Worm (Caenorhabditis elegans) whole organism, midembryonic: ENCODE measurements around the gene cdc-25.2.

Source experiments
- T22C8.4 ChIP-seq: fragments of 200-800 bp; sonication (Bioruptor generic); IDR thresholded peaks from 2 replicates; pipeline ENCODE4 v1.3.6; 2022; ENCODE audit warnings: missing genetic modification characterization, missing compliant biosample characterization
- cog-1 ChIP-seq: sonication (generic microtip); optimal IDR thresholded peaks from 2 replicates; lab custom pipeline; 2016; ENCODE audit warnings: missing genetic modification characterization, missing compliant biosample characterization
- flt-1 ChIP-seq: fragments of 200-800 bp; sonication (Bioruptor generic); IDR thresholded peaks from 2 replicates; pipeline ENCODE4 v1.3.6; 2022; ENCODE audit warnings: missing genetic modification characterization, missing compliant biosample characterization
- klf-2 ChIP-seq: fragments of 200-800 bp; sonication (Bioruptor generic); conservative IDR thresholded peaks from 2 replicates; pipeline ENCODE4 v1.3.6; 2022; ENCODE audit warnings: missing genetic modification reagents, missing genetic modification characterization, missing compliant biosample characterization
- med-1 ChIP-seq: sonication (generic microtip); optimal IDR thresholded peaks from 2 replicates; lab custom pipeline; 2017; ENCODE audit warnings: missing genetic modification characterization, mild to moderate bottlenecking, missing compliant biosample characterization, antibody characterized with exemption, missing genetic modification reagents; ENCODE audit not compliant: insufficient read depth
- ref-1 ChIP-seq: fragments of 200-800 bp; sonication (Bioruptor generic); conservative IDR thresholded peaks from 2 replicates; pipeline ENCODE4 v1.3.6; 2022; ENCODE audit warnings: missing genetic modification reagents, missing genetic modification characterization, missing compliant biosample characterization
- tab-1 ChIP-seq: fragments of 200-800 bp; sonication (Bioruptor generic); IDR thresholded peaks from 2 replicates; pipeline ENCODE4 v1.3.6; 2022; ENCODE audit warnings: missing genetic modification characterization, missing compliant biosample characterization
- ztf-23 ChIP-seq: fragments of 200-800 bp; sonication (Bioruptor generic); IDR thresholded peaks from 2 replicates; pipeline ENCODE4 v1.3.6; 2022; ENCODE audit warnings: missing genetic modification reagents, missing genetic modification characterization, missing compliant biosample characterization
- ztf-29 ChIP-seq: fragments of 200-800 bp; sonication (Bioruptor generic); IDR thresholded peaks from 2 replicates; pipeline ENCODE4 v1.3.6; 2022; ENCODE audit warnings: missing genetic modification reagents, missing genetic modification characterization, missing compliant biosample characterization

cdc-25.2 gene

ce11 chrV:1566776-1567175 lies at the start of gene cdc-25.2:
cdc-25.2 (plus strand) TSS chrV:1567076.
- TF ChIP-seq ztf-23, result no peak

- TF ChIP-seq cog-1 (tag; lab: Kevin White, UChicago), result no peak
- TF ChIP-seq ztf-29, result no peak
Observed at ce11 chrV:1521845-1522244, 45.0 kb upstream of the cdc-25.2 start, which contains the start of gene str-240. str-240 (minus strand) TSS chrV:1521945.

DNA sequence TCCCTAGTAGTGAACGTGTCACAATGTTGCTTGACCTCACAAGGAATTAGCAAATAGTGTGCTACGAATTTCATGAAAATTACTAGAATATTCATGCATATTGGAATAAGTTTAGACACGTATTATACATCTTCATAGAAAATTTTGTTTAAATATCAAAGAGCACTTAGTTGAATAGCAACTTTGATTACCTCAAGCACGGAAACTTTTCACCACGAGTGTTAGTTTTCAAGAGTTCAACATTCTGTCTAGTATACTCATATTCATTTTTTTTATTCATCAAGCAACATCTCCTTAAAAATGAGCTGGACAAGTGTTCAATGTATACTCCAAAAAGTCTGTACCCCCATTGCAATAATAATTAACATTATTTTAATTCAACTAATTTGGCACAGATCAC lies 44.4 kb upstream of the cdc-25.2 start, which contains the start of gene str-243:
str-243 (plus strand) TSS at position 301 of the 400 bp plus-strand sequence.
- TF ChIP-seq tab-1 (GFP tag; lab: Robert Waterston, UW), result no peak

DNA sequence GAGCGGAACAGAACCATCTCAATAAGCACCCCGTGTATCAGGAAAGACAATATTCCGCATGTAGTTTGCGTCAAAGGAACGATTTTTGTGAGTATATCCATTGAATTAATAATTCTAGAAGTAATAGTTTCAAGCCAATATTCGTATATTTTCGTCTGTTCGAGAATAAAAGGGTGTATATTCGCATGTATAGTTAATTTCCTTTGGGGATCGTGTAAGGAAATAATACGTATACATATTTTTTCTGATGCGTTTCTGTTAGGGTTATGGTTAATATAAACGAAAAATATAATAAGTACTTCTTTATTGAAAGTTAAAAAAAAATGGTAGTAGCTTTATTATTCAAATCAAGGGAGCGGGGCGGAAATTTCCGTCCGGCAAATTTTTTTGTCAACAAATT lies 38.9 kb upstream of the cdc-25.2 start, which contains the start of gene str-236:
str-236 (minus strand) TSS at position 101 of the 400 bp plus-strand sequence.
- TF ChIP-seq cog-1 (tag; lab: Kevin White, UChicago), result no peak
- no peak for TF ChIP-seq ztf-29
- no peak for TF ChIP-seq med-1 (GFP tag; lab: Kevin White, UChicago)
- no peak for TF ChIP-seq klf-2 (GFP tag; lab: Robert Waterston, UW)
- TF ChIP-seq T22C8.4 (GFP tag; lab: Robert Waterston, UW), result no peak
- TF ChIP-seq flt-1 (GFP tag; lab: Robert Waterston, UW), result no peak
- TF ChIP-seq tab-1 (GFP tag; lab: Robert Waterston, UW), result no peak
- TF ChIP-seq ref-1 (GFP tag; lab: Robert Waterston, UW), result no peak
- no peak for TF ChIP-seq ztf-23

- no peak for TF ChIP-seq ref-1 (GFP tag; lab: Robert Waterston, UW)
- no peak for TF ChIP-seq cog-1 (tag; lab: Kevin White, UChicago)
- TF ChIP-seq ztf-23, result no peak
- no peak for TF ChIP-seq klf-2 (GFP tag; lab: Robert Waterston, UW)
- no peak for TF ChIP-seq tab-1 (GFP tag; lab: Robert Waterston, UW)
- no peak for TF ChIP-seq flt-1 (GFP tag; lab: Robert Waterston, UW)
- no peak for TF ChIP-seq med-1 (GFP tag; lab: Kevin White, UChicago)
- no peak for TF ChIP-seq T22C8.4 (GFP tag; lab: Robert Waterston, UW)
- no peak for TF ChIP-seq ztf-29
Observed at ce11 chrV:1531159-1531558, 35.7 kb upstream of the cdc-25.2 start, which contains the start of gene K02H11.4. K02H11.4 (minus strand) TSS chrV:1531259.

DNA sequence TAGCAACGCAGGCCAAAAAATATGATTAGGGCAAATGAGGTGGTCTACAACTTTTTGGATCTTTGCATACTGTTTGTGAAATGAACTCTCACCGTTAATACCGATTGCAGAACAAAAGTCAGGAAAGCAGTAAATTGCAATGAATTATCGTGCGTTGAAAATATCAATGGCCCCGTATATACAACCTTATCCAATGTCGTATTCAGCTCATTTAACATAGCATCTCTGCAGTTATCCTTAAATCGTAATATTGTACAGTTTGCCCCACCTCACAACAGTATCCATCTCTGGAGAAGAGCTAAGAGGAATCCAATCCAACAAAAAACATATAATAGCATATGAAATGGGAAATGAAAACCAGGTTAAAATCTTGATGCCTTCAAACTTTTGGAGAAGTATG lies 34.4 kb upstream of the cdc-25.2 start:
- no peak for TF ChIP-seq ztf-29
- TF ChIP-seq flt-1 (GFP tag; lab: Robert Waterston, UW), result no peak
- no peak for TF ChIP-seq T22C8.4 (GFP tag; lab: Robert Waterston, UW)
- no peak for TF ChIP-seq med-1 (GFP tag; lab: Kevin White, UChicago)
- no peak for TF ChIP-seq ztf-23
- TF ChIP-seq klf-2 (GFP tag; lab: Robert Waterston, UW), result no peak
- no peak for TF ChIP-seq ref-1 (GFP tag; lab: Robert Waterston, UW)
- no peak for TF ChIP-seq tab-1 (GFP tag; lab: Robert Waterston, UW)
- no peak for TF ChIP-seq cog-1 (tag; lab: Kevin White, UChicago)

DNA sequence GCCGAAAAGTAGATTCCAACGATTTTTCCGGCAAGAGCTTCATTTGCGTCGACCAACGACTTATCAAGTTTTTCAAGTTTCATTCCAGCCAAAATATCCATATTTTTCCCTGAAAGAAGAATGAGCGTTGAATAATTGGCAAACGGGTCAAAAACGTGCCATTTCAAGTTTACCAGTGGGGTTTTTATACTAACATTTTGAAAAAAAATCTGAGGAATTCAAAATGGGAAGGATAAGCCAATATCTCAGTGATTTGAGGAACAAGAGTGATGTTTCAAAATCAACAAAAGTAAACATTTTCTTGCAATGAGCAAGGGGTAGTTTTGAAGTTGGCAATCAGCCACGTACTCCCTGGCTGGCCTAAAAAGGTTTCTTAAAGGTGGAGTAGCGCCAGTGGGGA lies 32.6 kb upstream of the cdc-25.2 start, which contains the start of gene trx-5:
trx-5 (minus strand) TSS at position 101 of the 400 bp plus-strand sequence.
- TF ChIP-seq ztf-23 (no peak), tab-1 (GFP tag; lab: Robert Waterston, UW) (no peak), med-1 (GFP tag; lab: Kevin White, UChicago) (no peak)

ce11 chrV:1536979-1537378 lies 29.9 kb upstream of the cdc-25.2 start, which contains the start of gene K02H11.9:
K02H11.9 (minus strand) TSS chrV:1537079.
- TF ChIP-seq flt-1 (GFP tag; lab: Robert Waterston, UW) (no peak), ztf-29 (no peak), klf-2 (GFP tag; lab: Robert Waterston, UW) (no peak), tab-1 (GFP tag; lab: Robert Waterston, UW) (no peak), T22C8.4 (GFP tag; lab: Robert Waterston, UW) (no peak), cog-1 (tag; lab: Kevin White, UChicago) (no peak), med-1 (GFP tag; lab: Kevin White, UChicago) (no peak), ztf-23 (no peak)

DNA sequence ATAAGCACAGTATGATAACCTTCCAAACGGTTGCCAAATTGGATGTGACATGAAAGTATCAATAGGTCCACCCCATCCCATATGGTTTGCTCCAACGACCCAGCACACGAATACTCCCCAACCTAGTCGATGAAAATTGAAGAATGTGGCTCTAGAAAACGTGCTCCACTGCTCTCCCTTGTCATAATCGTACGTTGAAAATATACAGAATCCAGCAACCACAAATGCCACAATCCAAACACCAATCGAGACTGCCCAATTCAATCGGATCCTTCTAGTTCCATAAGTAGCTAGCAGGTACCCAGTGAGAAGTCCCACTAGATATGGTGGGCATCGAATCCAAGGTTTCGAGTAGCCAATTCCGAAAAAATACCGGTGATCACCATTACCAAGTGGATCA lies 28.0 kb upstream of the cdc-25.2 start:
- TF ChIP-seq tab-1 (GFP tag; lab: Robert Waterston, UW) (no peak), klf-2 (GFP tag; lab: Robert Waterston, UW) (no peak), cog-1 (tag; lab: Kevin White, UChicago) (no peak), ref-1 (GFP tag; lab: Robert Waterston, UW) (no peak), med-1 (GFP tag; lab: Kevin White, UChicago) (no peak), ztf-29 (no peak), T22C8.4 (GFP tag; lab: Robert Waterston, UW) (no peak), flt-1 (GFP tag; lab: Robert Waterston, UW) (no peak), ztf-23 (no peak)

ce11 chrV:1540249-1540648 lies 26.6 kb upstream of the cdc-25.2 start:
- no peak for TF ChIP-seq tab-1 (GFP tag; lab: Robert Waterston, UW)
- no peak for TF ChIP-seq klf-2 (GFP tag; lab: Robert Waterston, UW)
- TF ChIP-seq ztf-29, result no peak
- TF ChIP-seq flt-1 (GFP tag; lab: Robert Waterston, UW), result no peak
- TF ChIP-seq T22C8.4 (GFP tag; lab: Robert Waterston, UW), result no peak
- no peak for TF ChIP-seq ref-1 (GFP tag; lab: Robert Waterston, UW)
- TF ChIP-seq cog-1 (tag; lab: Kevin White, UChicago), result no peak
- TF ChIP-seq med-1 (GFP tag; lab: Kevin White, UChicago), result no peak
- TF ChIP-seq ztf-23, result no peak
